Fruit fly (Drosophila melanogaster): ENCODE measurements around the gene Zw10.

Zw10 gene

DNA sequence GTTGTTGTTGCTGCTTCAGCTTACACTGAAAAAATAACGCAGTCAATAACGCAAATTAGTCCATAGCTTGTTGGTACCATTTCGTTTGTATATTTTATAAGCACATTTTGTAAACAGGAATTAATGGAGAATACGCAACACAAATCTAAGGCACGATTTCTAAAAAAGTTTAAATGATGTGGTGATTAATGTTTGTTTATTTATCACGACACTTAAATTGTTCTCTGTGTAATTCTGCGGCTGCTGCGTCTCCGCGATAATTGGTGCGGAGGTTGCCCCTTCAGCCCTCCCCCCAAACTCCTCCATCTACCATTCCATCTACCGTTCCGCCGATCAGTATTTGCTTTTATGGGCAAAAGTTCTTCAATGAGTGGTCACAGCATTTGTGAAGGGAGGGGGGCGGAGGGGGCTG is 43.5 kb downstream of the Zw10 start (continued):
- TF ChIP-seq CG5953 (GFP tag; IDR thresholded peaks at IDR 0.05): no peak
- TF ChIP-seq CG12744 (GFP tag; optimal IDR thresholded peaks at IDR 0.05): peak; percentile 38
- peak; percentile 68 for TF ChIP-seq CG9817 (tag; optimal IDR thresholded peaks at IDR 0.05)
- TF ChIP-seq CG18262 (tag; optimal IDR thresholded peaks at IDR 0.05): peak; percentile 59
- TF ChIP-seq luna (GFP tag; optimal IDR thresholded peaks at IDR 0.05): no peak
- TF ChIP-seq CG30403 (GFP tag; optimal IDR thresholded peaks at IDR 0.05): peak; percentile 65
- peak; percentile 45; the same call in 1 of the 3 replicates for TF ChIP-seq ken (GFP tag; IDR thresholded peaks at IDR 0.05)
- TF ChIP-seq her (GFP tag; optimal IDR thresholded peaks at IDR 0.05): peak; percentile 42
- TF ChIP-seq bowl (GFP tag; IDR thresholded peaks at IDR 0.05): no peak
- TF ChIP-seq Atf-2 (GFP tag; optimal IDR thresholded peaks at IDR 0.05): peak; percentile 57
- TF ChIP-seq org-1 (GFP tag; optimal IDR thresholded peaks at IDR 0.05): peak; percentile 54
- TF ChIP-seq CG12942 (GFP tag; optimal IDR thresholded peaks at IDR 0.05): peak; percentile 47
- peak; percentile 7 for TF ChIP-seq wek (GFP tag; optimal IDR thresholded peaks at IDR 0.05)
- no peak for TF ChIP-seq Nf-YA (GFP tag; IDR thresholded peaks at IDR 0.05)
- TF ChIP-seq bbx (GFP tag; IDR thresholded peaks at IDR 0.05; ENCODE audit: partially characterized antibody): no peak
- no peak for TF ChIP-seq Gug (GFP tag; IDR thresholded peaks at IDR 0.05)
- TF ChIP-seq CG1792 (GFP tag; optimal IDR thresholded peaks at IDR 0.05): no peak
- TF ChIP-seq CG43689 (GFP tag; IDR thresholded peaks at IDR 0.05): no peak
- TF ChIP-seq CG3407 (GFP tag; optimal IDR thresholded peaks at IDR 0.05): peak; percentile 29
- no peak for TF ChIP-seq ftz-f1 (GFP tag; optimal IDR thresholded peaks at IDR 0.05)
- no peak for TF ChIP-seq z (GFP tag; IDR thresholded peaks at IDR 0.05)
- peak in 1 of 2 experiments; percentile 75 for TF ChIP-seq eve (GFP tag; optimal IDR thresholded peaks at IDR 0.05)
- TF ChIP-seq phol (tag; optimal IDR thresholded peaks at IDR 0.05): peak; percentile 70
- peak; percentile 74 for TF ChIP-seq CG12219 (GFP tag; optimal IDR thresholded peaks at IDR 0.05)
- TF ChIP-seq sens (GFP tag): peak; percentile 94
- peak; percentile 61 for TF ChIP-seq CG10543 (GFP tag; optimal IDR thresholded peaks at IDR 0.05)
- no peak for TF ChIP-seq rib (GFP tag; IDR thresholded peaks at IDR 0.05)
- peak; percentile 3 for TF ChIP-seq CG8290 (GFP tag; optimal IDR thresholded peaks at IDR 0.05)
- TF ChIP-seq CG8290 (tag; optimal IDR thresholded peaks at IDR 0.05): peak in 1 of 2 experiments; percentile 88
- TF ChIP-seq CG5245 (GFP tag; optimal IDR thresholded peaks at IDR 0.05): no peak
- peak; percentile 58 for TF ChIP-seq CG12391 (tag; optimal IDR thresholded peaks at IDR 0.05)
- peak; percentile 27 for TF ChIP-seq Fer2 (tag; optimal IDR thresholded peaks at IDR 0.05)
- peak; percentile 23 for TF ChIP-seq trem (tag; optimal IDR thresholded peaks at IDR 0.05)
- peak; percentile 81 for TF ChIP-seq gem (tag; optimal IDR thresholded peaks at IDR 0.05)
- peak; percentile 57 for TF ChIP-seq Nf-YC (tag; optimal IDR thresholded peaks at IDR 0.05)
- peak; percentile 48 for TF ChIP-seq repo (GFP tag; optimal IDR thresholded peaks at IDR 0.05)
- TF ChIP-seq CG10274 (GFP tag; optimal IDR thresholded peaks at IDR 0.05): peak; percentile 34
- no peak for TF ChIP-seq ash1 (GFP tag; optimal IDR thresholded peaks at IDR 0.05)
- TF ChIP-seq CG34376 (GFP tag; optimal IDR thresholded peaks at IDR 0.05): no peak
- TF ChIP-seq CG2678 (tag; optimal IDR thresholded peaks at IDR 0.05): peak; percentile 79
- peak; percentile 60; the same call in 2 of the 3 replicates for TF ChIP-seq H15 (GFP tag; IDR thresholded peaks at IDR 0.05)
- TF ChIP-seq CG18619 (GFP tag; optimal IDR thresholded peaks at IDR 0.05): peak; percentile 38
- TF ChIP-seq Elba2 (GFP tag; optimal IDR thresholded peaks at IDR 0.05): no peak
- no peak for TF ChIP-seq h (optimal IDR thresholded peaks at IDR 0.05)
- TF ChIP-seq al (GFP tag; IDR thresholded peaks at IDR 0.05): 0 out of 2 replicates have a peak, but pooled peaks have one; percentile 11
- TF ChIP-seq odd (GFP tag; optimal IDR thresholded peaks at IDR 0.05): peak; percentile 40
- peak; percentile 49 for TF ChIP-seq CG7556 (GFP tag; optimal IDR thresholded peaks at IDR 0.05)
- no peak for TF ChIP-seq ham (GFP tag; IDR thresholded peaks at IDR 0.05)
- peak; percentile 26 for TF ChIP-seq Deaf1 (tag; optimal IDR thresholded peaks at IDR 0.05)
- no peak for TF ChIP-seq CG13123 (GFP tag; optimal IDR thresholded peaks at IDR 0.05)
- 0 out of 3 replicates have a peak, but pooled peaks have one; percentile 42 for TF ChIP-seq Dbx (GFP tag; IDR thresholded peaks at IDR 0.05)
- no peak for TF ChIP-seq mld (GFP tag; IDR thresholded peaks at IDR 0.05; ENCODE audit: partially characterized antibody)
